Fruit fly (Drosophila melanogaster) whole organism, larva: ENCODE data around the gene sdk.

Experiments used
- noc ChIP-seq: fragments of 200-800 bp; sonication (Bioruptor generic); optimal IDR thresholded peaks from 3 replicates; lab custom pipeline; 2019; ENCODE audit warnings: missing biosample characterization, mild to moderate bottlenecking, missing genetic modification characterization, moderate library complexity

The sdk gene

DNA sequence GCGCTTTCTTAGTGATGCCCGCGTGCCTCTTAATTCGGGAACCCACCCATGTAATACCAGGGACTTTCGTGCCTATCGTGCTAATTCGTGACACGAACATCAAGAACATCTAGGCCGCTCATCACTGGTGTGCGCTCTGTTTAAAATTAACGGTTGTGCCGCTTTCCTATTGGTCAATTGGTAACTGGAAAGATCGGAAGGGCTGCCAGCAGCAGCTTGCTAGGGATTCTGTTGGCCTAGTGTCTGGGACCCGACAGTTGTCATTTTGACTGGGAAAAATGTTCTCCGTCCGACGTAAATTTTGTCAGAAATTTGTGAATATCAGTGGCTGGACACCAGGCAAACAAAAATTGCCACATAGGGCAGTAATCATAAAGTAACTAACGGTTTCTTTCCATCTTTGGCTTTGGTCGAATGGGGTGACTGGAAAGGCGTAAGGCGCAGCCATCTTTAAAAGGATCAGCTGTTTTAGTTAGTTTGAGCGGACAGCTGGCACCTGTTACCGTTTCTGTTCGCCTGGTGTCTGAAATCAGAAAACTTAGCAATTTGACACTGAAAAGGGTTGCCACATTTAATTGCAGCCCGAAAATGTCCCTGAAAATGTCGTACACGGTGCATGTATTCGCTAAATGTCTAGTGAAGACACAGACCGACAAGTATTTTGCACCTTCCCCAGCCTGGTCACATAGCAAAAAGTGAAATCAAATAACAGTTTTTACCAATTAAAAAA is 72.4 kb downstream of the sdk start, which contains the start of gene CG5273:
Gene CG5273, plus strand, starts transcription at position 703 of the 730 bp plus-strand sequence.
- peak; percentile 12 for TF ChIP-seq noc (tag; lab: Kevin White, UChicago)

DNA sequence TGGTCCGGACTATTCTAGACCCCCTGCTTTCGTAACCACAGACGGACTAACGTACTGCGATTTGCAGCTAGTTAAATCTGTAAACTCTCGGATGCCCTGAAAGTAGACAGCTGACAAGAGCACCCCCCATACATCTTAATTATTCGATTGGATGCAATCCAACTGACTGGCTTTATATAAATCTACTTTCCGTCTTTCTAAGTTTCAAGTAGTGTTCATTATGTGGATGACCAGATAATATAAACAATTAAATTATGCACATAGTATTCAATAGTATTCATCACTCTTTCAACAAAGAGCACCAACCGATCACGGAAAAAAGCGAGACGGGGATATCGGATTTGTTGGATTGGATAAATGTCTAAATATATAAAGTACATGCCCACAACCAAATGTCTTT is 75.4 kb downstream of the sdk start:
- TF ChIP-seq noc (tag; lab: Kevin White, UChicago), result no peak

DNA sequence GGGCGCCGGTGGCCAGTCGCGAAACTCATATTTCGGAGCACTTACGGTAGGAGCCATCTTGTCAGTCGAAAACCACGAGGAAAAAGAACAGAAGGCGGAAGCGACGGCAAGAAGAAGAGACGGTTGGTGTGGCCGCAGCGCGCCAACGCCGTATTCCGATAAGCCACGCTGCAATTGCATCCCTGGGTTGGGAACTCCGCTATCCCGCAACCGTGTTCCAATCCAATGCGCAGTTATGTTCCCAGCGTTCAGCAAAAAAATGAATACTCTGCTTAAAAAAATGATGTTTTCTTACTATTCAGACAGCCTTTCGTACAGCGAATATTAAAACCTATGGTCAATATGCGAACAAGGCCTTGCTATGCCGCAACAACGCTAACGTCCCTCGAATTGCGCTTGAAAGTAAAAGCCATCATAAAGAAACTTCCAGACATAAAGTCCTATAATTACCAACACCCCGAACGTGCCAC is 78.4 kb downstream of the sdk start, which contains the start of gene RpL22:
Gene RpL22, minus strand, starts transcription at position 92 of the 470 bp plus-strand sequence.
- TF ChIP-seq noc (tag; lab: Kevin White, UChicago), result peak; percentile 68

DNA sequence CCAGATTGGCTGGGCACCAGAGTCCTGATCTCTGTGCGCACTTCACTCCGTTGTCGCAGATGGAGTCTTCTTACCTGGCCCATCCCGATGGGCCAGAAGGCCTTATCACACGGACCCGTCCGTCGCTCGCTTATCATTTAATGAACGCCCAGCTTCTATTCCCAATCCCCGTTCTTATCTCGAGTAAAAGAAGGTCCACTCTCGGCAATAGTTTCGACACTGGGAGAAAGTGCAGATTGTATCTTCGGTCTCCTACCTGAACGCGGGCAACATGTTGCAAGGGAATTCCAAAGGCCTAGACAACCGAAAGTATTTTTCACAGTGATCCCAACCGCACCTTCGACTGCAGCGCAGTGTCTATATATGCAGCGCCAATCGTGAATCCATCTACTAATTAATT is 79.5 kb downstream of the sdk start:
- TF ChIP-seq noc (tag; lab: Kevin White, UChicago), result no peak

DNA sequence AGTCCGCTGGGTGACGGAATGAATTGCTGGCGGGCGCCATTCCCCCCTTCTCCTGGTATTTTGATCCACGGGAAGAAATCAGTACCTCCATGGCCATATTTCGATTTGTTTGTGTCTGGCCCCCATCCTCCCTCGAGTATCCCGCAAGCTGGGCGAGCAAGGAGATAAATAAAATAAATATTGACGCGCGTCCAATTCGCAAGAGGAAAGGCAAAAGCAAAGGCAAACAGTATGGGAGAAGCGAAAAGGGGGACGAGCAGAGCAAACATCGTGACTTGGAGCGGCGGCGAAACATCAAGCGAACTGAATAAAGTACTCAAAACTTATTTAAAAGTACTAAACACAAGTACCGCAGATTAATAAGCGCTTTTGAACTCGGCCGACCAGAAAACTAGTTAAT is 81.3 kb downstream of the sdk start:
- peak; percentile 13 for TF ChIP-seq noc (tag; lab: Kevin White, UChicago)

- TF ChIP-seq noc (tag; lab: Kevin White, UChicago), result no peak
Observed at dm6 chrX:768480-769123, 82.0 kb downstream of the sdk start.

- no peak for TF ChIP-seq noc (tag; lab: Kevin White, UChicago)
Observed at dm6 chrX:769639-770124, 83.0 kb downstream of the sdk start, which contains the start of gene fz3. TSS of gene fz3 (plus strand) at chrX:769945.

DNA sequence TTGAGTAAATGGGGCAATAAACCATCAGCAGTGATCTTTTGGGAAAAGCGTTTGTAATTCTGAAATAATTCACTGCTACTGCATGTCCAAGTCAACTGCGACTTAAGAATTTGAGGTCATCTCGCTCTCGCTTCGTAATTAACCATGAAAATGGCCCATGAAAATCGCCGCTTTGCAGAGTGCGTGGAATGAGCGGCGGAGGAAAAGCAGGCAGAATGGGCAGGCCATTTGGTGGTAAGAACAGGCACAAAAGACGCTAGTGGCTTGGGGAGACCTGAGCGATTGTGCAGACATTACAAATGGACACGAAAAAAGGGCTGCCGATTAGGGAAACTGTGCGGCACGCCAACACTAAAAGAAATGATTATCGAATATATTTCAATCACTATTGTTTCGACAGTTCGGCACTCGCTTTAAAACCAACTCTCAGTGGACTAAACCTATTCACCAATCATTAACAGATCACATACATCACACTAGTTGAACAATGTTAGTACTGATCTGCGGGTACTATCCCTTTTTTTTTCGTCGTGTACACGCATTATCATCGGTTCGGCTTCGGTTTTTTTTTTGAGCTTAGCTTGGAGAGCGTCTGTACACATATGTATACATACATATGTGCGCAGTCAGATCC is 84.9 kb downstream of the sdk start:
- TF ChIP-seq noc (tag; lab: Kevin White, UChicago), result no peak

DNA sequence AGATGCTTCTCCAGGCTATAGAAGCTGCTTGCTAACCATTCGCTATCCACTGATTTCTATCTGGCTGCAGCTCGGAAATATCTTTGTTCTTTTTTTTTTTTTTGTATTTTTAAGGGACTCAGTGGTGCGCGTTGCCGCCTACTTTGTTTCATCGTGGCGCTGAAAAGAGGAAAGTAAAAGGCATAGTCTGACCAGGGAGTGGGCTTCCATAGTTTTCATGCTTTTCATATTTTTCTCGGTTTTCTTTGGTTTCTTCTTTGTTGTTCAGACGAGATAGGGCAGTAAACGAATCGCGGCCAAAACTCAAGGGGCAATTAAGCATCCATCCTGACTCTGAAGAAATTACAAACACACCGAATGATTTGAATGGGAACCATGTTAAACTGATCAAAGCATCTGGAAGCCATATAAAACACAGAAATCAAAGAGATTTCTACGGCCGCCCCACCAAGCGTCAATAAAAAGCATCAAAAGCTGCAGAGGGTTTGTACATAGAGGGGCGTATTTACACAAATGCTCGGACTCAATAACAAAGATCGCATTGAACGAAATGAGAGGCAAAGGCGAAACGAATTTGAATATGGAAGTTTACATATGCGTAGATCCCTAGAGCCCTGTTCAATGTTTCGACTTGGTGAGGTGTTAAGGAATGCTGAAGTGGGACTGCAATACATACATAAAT is 85.8 kb downstream of the sdk start:
- no peak for TF ChIP-seq noc (tag; lab: Kevin White, UChicago)

- no peak for TF ChIP-seq noc (tag; lab: Kevin White, UChicago)
Observed at dm6 chrX:774160-774700, 87.6 kb downstream of the sdk start.

dm6 chrX:775184-775583 is 88.5 kb downstream of the sdk start:
- no peak for TF ChIP-seq noc (tag; lab: Kevin White, UChicago)

- no peak for TF ChIP-seq noc (tag; lab: Kevin White, UChicago)
Observed at dm6 chrX:779344-779743, 92.7 kb downstream of the sdk start.

DNA sequence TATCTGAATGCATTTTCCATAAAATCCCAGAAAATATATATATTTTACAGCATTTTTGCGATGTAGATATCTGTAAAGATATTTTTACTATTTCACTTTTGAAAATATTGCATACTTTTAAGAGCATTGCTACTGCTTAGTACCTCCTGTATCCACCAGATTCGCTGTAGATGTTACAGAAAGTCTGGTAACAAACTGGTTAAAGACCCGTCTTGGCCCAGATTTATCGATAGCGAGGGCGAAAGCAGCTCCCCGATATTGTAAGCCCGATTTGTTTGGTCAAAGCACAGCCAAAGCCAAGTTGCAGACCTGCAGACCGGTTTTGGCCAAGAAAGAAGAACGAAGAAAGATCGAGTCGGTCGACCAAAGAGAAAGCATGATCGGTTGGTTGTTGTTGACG is 97.8 kb downstream of the sdk start, which contains the start of gene tw:
Gene tw, plus strand, starts transcription at position 291 of the 400 bp plus-strand sequence.
- TF ChIP-seq noc (tag; lab: Kevin White, UChicago), result no peak

DNA sequence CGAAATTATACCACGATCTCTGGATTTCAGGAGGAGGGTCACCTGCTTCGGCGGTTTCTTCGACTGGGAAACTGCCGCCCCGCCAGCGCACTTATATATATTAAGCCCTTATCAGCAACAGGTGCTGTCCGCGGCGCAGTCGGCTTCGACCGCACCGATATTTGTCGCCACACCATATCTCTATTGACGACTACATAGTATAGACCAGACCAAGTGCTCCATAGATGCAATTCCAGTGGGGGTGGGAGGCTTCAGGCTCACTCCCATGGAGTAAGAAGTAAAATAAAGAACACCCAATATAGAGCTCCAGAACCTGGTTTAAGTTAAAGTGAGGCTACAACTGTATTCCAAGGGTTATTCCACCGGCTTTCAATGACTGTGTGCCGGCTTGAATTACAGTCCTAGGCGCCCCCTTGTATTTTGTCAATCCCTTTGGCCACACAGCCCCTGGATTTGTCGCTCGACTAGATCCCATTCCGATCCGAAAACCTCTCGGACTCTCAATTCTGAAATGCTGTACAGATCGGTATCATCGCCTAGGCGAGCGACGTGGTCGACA is 103.5 kb downstream of the sdk start, which contains the start of gene CG13360:
Gene CG13360, minus strand, starts transcription at position 51 of the 559 bp plus-strand sequence.
- no peak for TF ChIP-seq noc (tag; lab: Kevin White, UChicago)

DNA sequence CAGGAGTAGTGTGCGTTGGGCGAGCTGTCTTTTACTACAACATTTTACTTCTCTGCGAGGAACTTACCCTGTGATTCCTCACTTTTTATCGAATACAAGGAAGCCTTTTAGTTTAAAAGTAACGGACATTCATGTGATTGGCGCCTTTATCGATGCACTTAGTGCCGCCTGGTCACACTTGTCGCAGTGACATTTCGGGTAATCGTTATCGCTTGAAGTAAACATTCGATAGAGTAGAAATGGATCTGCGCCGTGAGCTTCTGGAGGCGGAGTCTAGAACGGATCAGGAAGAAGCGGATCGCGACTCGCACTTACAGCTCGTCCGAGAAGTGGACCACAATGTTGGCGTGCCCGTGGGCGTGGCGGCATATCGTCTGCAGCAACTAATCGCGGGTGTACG is 106.3 kb downstream of the sdk start, which contains the start of gene CG16989:
Gene CG16989, plus strand, starts transcription at position 225 of the 400 bp plus-strand sequence.
- no peak for TF ChIP-seq noc (tag; lab: Kevin White, UChicago)
